Fruit fly (Drosophila melanogaster) whole organism, prepupa: ENCODE measurements around the gene Ptp10D.

Experiments used
- Blimp-1 ChIP-seq: fragments of 200-800 bp; sonication (Bioruptor generic); optimal IDR thresholded peaks from 3 replicates; lab custom pipeline; 2017; ENCODE audit warnings: missing biosample characterization, missing genetic modification characterization, mild to moderate bottlenecking, moderate library complexity, missing genetic modification reagents
- CG10631 ChIP-seq: fragments of 200-800 bp; sonication (Bioruptor generic); optimal IDR thresholded peaks from 2 replicates; lab custom pipeline; 2016; ENCODE audit warnings: missing biosample characterization, missing genetic modification characterization
- CG10669 ChIP-seq: fragments of 200-800 bp; sonication (Bioruptor generic); optimal IDR thresholded peaks from 3 replicates; lab custom pipeline; 2018; ENCODE audit warnings: missing biosample characterization, mild to moderate bottlenecking, missing genetic modification characterization, moderate library complexity
- CG11294 ChIP-seq: fragments of 200-800 bp; sonication (Bioruptor generic); IDR thresholded peaks from 2 replicates; pipeline ENCODE4 v1.3.6; 2022; ENCODE audit warnings: missing biosample characterization, missing genetic modification characterization
- CG11902 ChIP-seq: fragments of 200-800 bp; sonication (Bioruptor generic); optimal IDR thresholded peaks from 3 replicates; lab custom pipeline; 2016; ENCODE audit warnings: missing biosample characterization, missing genetic modification characterization
- CG15336 ChIP-seq: fragments of 200-800 bp; sonication (Bioruptor generic); IDR thresholded peaks from 2 replicates; pipeline ENCODE4 v1.3.6; 2022; ENCODE audit warnings: missing biosample characterization, missing genetic modification characterization
- CG16779 ChIP-seq: fragments of 200-800 bp; sonication (Bioruptor generic); optimal IDR thresholded peaks from 3 replicates; lab custom pipeline; 2017; ENCODE audit warnings: missing biosample characterization, mild to moderate bottlenecking, missing genetic modification characterization
- CG32006 ChIP-seq: fragments of 200-800 bp; sonication (Bioruptor generic); optimal IDR thresholded peaks from 3 replicates; lab custom pipeline; 2017; ENCODE audit warnings: missing biosample characterization, mild to moderate bottlenecking, missing genetic modification characterization
- CG34406 ChIP-seq: fragments of 200-800 bp; sonication (Bioruptor generic); optimal IDR thresholded peaks from 3 replicates; lab custom pipeline; 2016; ENCODE audit warnings: missing biosample characterization, missing genetic modification characterization
- CG3919 ChIP-seq: fragments of 200-800 bp; sonication (Bioruptor generic); optimal IDR thresholded peaks from 3 replicates; lab custom pipeline; 2016; ENCODE audit warnings: missing biosample characterization, missing genetic modification characterization
- CG4318 ChIP-seq: fragments of 200-800 bp; sonication (Bioruptor generic); optimal IDR thresholded peaks from 3 replicates; lab custom pipeline; 2017; ENCODE audit warnings: missing biosample characterization, mild to moderate bottlenecking, missing genetic modification characterization
- CG6163 ChIP-seq: fragments of 200-800 bp; sonication (Bioruptor generic); IDR thresholded peaks from 3 replicates; pipeline ENCODE4 v1.3.6; 2022; ENCODE audit warnings: missing biosample characterization, missing genetic modification characterization
- CG6854 ChIP-seq: fragments of 200-800 bp; sonication (Bioruptor generic); optimal IDR thresholded peaks from 2 replicates; lab custom pipeline; 2017; ENCODE audit warnings: missing biosample characterization, mild to moderate bottlenecking, missing genetic modification characterization
- CG7368 ChIP-seq: fragments of 200-800 bp; sonication (Bioruptor generic); optimal IDR thresholded peaks from 3 replicates; lab custom pipeline; 2016; ENCODE audit warnings: missing biosample characterization, missing genetic modification characterization
- CG8119 ChIP-seq: fragments of 200-800 bp; sonication (Bioruptor generic); IDR thresholded peaks from 3 replicates; pipeline ENCODE4 v1.3.6; 2022; ENCODE audit warnings: missing biosample characterization, missing genetic modification characterization
- CG8319 ChIP-seq: fragments of 200-800 bp; sonication (Bioruptor generic); optimal IDR thresholded peaks from 3 replicates; lab custom pipeline; 2016; ENCODE audit warnings: missing biosample characterization, missing genetic modification characterization
- CG9139 ChIP-seq: fragments of 200-800 bp; sonication (Bioruptor generic); optimal IDR thresholded peaks from 3 replicates; lab custom pipeline; 2017; ENCODE audit warnings: missing biosample characterization, mild to moderate bottlenecking, missing genetic modification characterization
- Eip75B ChIP-seq: fragments of 200-800 bp; sonication (Bioruptor generic); optimal IDR thresholded peaks from 3 replicates; lab custom pipeline; 2016; ENCODE audit warnings: missing biosample characterization, missing genetic modification characterization
- Eip78C ChIP-seq: fragments of 200-800 bp; sonication (Bioruptor generic); peaks from one replicate; lab custom pipeline; 2016; ENCODE audit warnings: missing biosample characterization, missing genetic modification characterization
- Eip93F ChIP-seq: fragments of 200-800 bp; sonication (Bioruptor generic); optimal IDR thresholded peaks from 2 replicates; lab custom pipeline; 2016; ENCODE audit warnings: missing biosample characterization, mild to moderate bottlenecking, missing genetic modification characterization
- Ets21C ChIP-seq: fragments of 200-800 bp; sonication (Bioruptor generic); optimal IDR thresholded peaks from 3 replicates; lab custom pipeline; 2016; ENCODE audit warnings: missing biosample characterization, missing genetic modification characterization
- Gug ChIP-seq: fragments of 200-800 bp; sonication (Bioruptor generic); IDR thresholded peaks from 2 replicates; pipeline ENCODE4 v1.3.6; 2022; ENCODE audit warnings: missing biosample characterization, missing genetic modification characterization
- Hr38 ChIP-seq: sonication (Bioruptor generic); optimal IDR thresholded peaks from 2 replicates; lab custom pipeline; 2016; ENCODE audit warnings: missing biosample characterization, missing genetic modification characterization
- Hr4 ChIP-seq: fragments of 200-800 bp; sonication (Bioruptor generic); optimal IDR thresholded peaks from 3 replicates; lab custom pipeline; 2016; ENCODE audit warnings: missing biosample characterization, missing genetic modification characterization
- Lpt ChIP-seq: fragments of 200-800 bp; sonication (Bioruptor generic); optimal IDR thresholded peaks from 3 replicates; lab custom pipeline; 2016; ENCODE audit warnings: missing biosample characterization, missing genetic modification characterization
- Met ChIP-seq: fragments of 200-800 bp; sonication (Bioruptor generic); optimal IDR thresholded peaks from 3 replicates; lab custom pipeline; 2016; ENCODE audit warnings: missing biosample characterization, missing genetic modification characterization
- OdsH ChIP-seq: fragments of 200-800 bp; sonication (Bioruptor generic); optimal IDR thresholded peaks from 3 replicates; lab custom pipeline; 2016; ENCODE audit warnings: missing biosample characterization, missing genetic modification characterization
- Sox102F ChIP-seq: fragments of 200-800 bp; sonication (Bioruptor generic); optimal IDR thresholded peaks from 2 replicates; lab custom pipeline; 2016; ENCODE audit warnings: missing biosample characterization, mild to moderate bottlenecking, missing genetic modification characterization
- Sox14 ChIP-seq: fragments of 200-800 bp; sonication (Bioruptor generic); optimal IDR thresholded peaks from 3 replicates; lab custom pipeline; 2016; ENCODE audit warnings: missing biosample characterization, missing genetic modification characterization
- Sox15 ChIP-seq: fragments of 200-800 bp; sonication (Bioruptor generic); optimal IDR thresholded peaks from 3 replicates; lab custom pipeline; 2016; ENCODE audit warnings: missing biosample characterization, missing genetic modification characterization
- achi ChIP-seq: fragments of 200-800 bp; sonication (Bioruptor generic); optimal IDR thresholded peaks from 3 replicates; lab custom pipeline; 2016; ENCODE audit warnings: missing biosample characterization, missing genetic modification characterization
- acj6 ChIP-seq: fragments of 200-800 bp; sonication (Bioruptor generic); optimal IDR thresholded peaks from 3 replicates; lab custom pipeline; 2016; ENCODE audit warnings: missing biosample characterization, missing genetic modification characterization
- cyc ChIP-seq: fragments of 200-800 bp; sonication (Bioruptor generic); optimal IDR thresholded peaks from 3 replicates; lab custom pipeline; 2016; ENCODE audit warnings: missing biosample characterization, missing genetic modification characterization
- dac ChIP-seq: fragments of 200-800 bp; sonication (Bioruptor generic); optimal IDR thresholded peaks from 2 replicates; lab custom pipeline; 2017; ENCODE audit warnings: missing biosample characterization, mild to moderate bottlenecking, missing genetic modification characterization
- dsx ChIP-seq: fragments of 200-800 bp; optimal IDR thresholded peaks from 3 replicates; lab custom pipeline; 2019; ENCODE audit warnings: missing biosample characterization, mild to moderate bottlenecking, missing genetic modification characterization, moderate library complexity; ENCODE audit not compliant: poor library complexity, severe bottlenecking
- eg ChIP-seq: fragments of 200-800 bp; sonication (Bioruptor generic); IDR thresholded peaks from 3 replicates; pipeline ENCODE4 v1.3.6; 2022; ENCODE audit warnings: missing biosample characterization, missing genetic modification characterization
- fd59A ChIP-seq: fragments of 200-800 bp; sonication (Bioruptor generic); optimal IDR thresholded peaks from 2 replicates; lab custom pipeline; 2017; ENCODE audit warnings: missing biosample characterization, mild to moderate bottlenecking, missing genetic modification characterization, missing genetic modification reagents
- fd85E ChIP-seq: fragments of 200-800 bp; sonication (Bioruptor generic); optimal IDR thresholded peaks from 3 replicates; lab custom pipeline; 2016; ENCODE audit warnings: missing biosample characterization, missing genetic modification characterization
- fkh ChIP-seq: fragments of 200-800 bp; sonication (Bioruptor generic); optimal IDR thresholded peaks from 3 replicates; lab custom pipeline; 2017; ENCODE audit warnings: missing biosample characterization, mild to moderate bottlenecking, missing genetic modification characterization, moderate library complexity
- pdm3 ChIP-seq: fragments of 200-800 bp; sonication (Bioruptor generic); optimal IDR thresholded peaks from 3 replicates; lab custom pipeline; 2016; ENCODE audit warnings: missing biosample characterization, missing genetic modification characterization
- salr ChIP-seq, 2 experiments: fragments of 200-800 bp; sonication (Bioruptor generic); optimal IDR thresholded peaks; 3 replicates each; lab custom pipeline; 2016 to 2018; ENCODE audit warnings: missing biosample characterization in 2 of 2, missing genetic modification characterization in 2 of 2, mild to moderate bottlenecking in 1 of 2
- spab ChIP-seq: fragments of 200-800 bp; sonication (Bioruptor generic); optimal IDR thresholded peaks from 2 replicates; lab custom pipeline; 2017; ENCODE audit warnings: missing biosample characterization, mild to moderate bottlenecking, missing genetic modification characterization, missing genetic modification reagents
- ss ChIP-seq, 2 experiments: fragments of 200-800 bp; sonication (Bioruptor generic); optimal IDR thresholded peaks; 2 replicates in 1 of 2; 3 replicates in 1 of 2; lab custom pipeline; 2017 to 2018; ENCODE audit warnings: mild to moderate bottlenecking in 2 of 2, missing biosample characterization in 2 of 2, missing genetic modification characterization in 2 of 2, moderate library complexity in 1 of 2
- svp ChIP-seq: fragments of 200-800 bp; sonication (Bioruptor generic); peaks from one replicate; lab custom pipeline; 2016; ENCODE audit warnings: missing biosample characterization, missing genetic modification characterization
- topi ChIP-seq: fragments of 200-800 bp; sonication (Bioruptor generic); optimal IDR thresholded peaks from 3 replicates; lab custom pipeline; 2016; ENCODE audit warnings: missing biosample characterization, missing genetic modification characterization
- vri ChIP-seq: fragments of 200-800 bp; sonication (Bioruptor generic); optimal IDR thresholded peaks from 3 replicates; lab custom pipeline; 2016; ENCODE audit warnings: missing biosample characterization, mild to moderate bottlenecking, missing genetic modification characterization

The Ptp10D gene

DNA sequence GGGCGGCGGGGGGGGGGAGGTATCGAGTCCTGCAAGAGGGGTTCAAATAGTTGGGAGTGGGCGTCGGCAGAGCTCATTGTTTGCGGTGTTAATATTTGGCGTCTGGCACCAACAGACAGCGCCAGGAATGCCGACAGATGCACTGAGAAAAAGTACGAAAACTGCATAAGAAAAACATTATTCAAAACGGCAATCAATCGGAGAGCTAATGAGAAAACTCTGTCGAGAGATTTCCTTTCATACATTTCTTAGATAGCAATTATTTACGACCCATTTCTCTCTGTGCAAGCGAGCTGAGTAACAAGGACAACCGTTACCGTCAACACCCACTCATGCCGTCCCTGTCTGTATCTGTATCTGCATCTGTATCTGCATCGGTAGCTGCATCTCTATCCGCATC, 42.2 kb downstream of the Ptp10D start (continued):
- TF ChIP-seq Sox102F (GFP tag; lab: Kevin White, UChicago) (no peak), fkh (GFP tag; lab: Kevin White, UChicago) (no peak), Gug (GFP tag; lab: Robert Waterston, UW) (no peak), dac (GFP tag; lab: Kevin White, UChicago) (no peak), fd85E (GFP tag; lab: Kevin White, UChicago) (no peak), CG6854 (GFP tag; lab: Kevin White, UChicago) (no peak), fd59A (GFP tag; lab: Kevin White, UChicago) (peak; percentile 3), salr (GFP tag; optimal IDR thresholded peaks at IDR 0.05; lab: Kevin White, UChicago) (peak; percentile 1 to 21), CG8319 (GFP tag; lab: Kevin White, UChicago) (no peak), Sox14 (no peak), Blimp-1 (no peak), achi (GFP tag; lab: Kevin White, UChicago) (peak; percentile 43), Eip75B (GFP tag; lab: Kevin White, UChicago) (peak; percentile 42), ss (GFP tag; optimal IDR thresholded peaks at IDR 0.05; lab: Kevin White, UChicago) (peak; percentile 7 to 51), CG10631 (GFP tag; lab: Kevin White, UChicago) (peak; percentile 21), Hr38 (GFP tag; lab: Kevin White, UChicago) (no peak), CG32006 (GFP tag; lab: Kevin White, UChicago) (peak; percentile 56), CG4318 (GFP tag; lab: Kevin White, UChicago) (peak; percentile 16), vri (GFP tag; lab: Kevin White, UChicago) (no peak), CG11902 (GFP tag; lab: Kevin White, UChicago) (no peak), CG8119 (GFP tag; lab: Robert Waterston, UW) (peak; percentile 36; the same call in 1 of the 3 replicates), CG3919 (GFP tag; lab: Kevin White, UChicago) (peak; percentile 57), Met (GFP tag; lab: Kevin White, UChicago) (no peak), spab (GFP tag; lab: Kevin White, UChicago) (peak; percentile 27), CG6163 (GFP tag; lab: Robert Waterston, UW) (peak; percentile 74; the same call in 2 of the 3 replicates), Ets21C (no peak), CG34406 (GFP tag; lab: Kevin White, UChicago) (peak; percentile 33), acj6 (GFP tag; lab: Kevin White, UChicago) (peak; percentile 50)

DNA sequence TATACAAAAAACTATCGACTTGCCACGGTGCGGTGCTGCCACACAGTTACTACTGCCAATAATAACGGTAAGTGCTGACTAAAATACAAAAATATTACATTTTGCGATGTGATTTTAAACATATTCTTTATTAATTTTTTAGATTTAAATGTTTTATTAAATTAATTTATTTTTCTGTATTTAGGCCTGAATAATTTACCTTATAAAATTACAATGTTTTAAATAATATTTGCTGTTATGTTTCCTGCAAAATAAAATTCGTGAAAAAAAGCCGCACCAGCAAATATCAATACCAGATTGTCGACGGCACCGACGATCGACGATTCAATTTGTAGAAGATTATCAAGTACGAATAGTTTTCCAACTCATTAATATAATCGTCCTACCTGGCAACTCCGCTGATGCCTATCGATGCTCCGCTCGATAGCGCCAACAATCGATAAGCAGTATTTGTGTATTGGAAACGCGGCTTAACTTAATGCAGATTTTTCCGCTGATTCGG, 56.8 kb downstream of the Ptp10D start, which contains the start of the genes Vlet and bif:
Vlet (minus strand) TSS at position 51 of the 502 bp plus-strand sequence.
bif (plus strand) TSS at position 432 of the 502 bp plus-strand sequence.
- TF ChIP-seq eg (GFP tag; lab: Robert Waterston, UW) (peak; percentile 52; the same call in 1 of the 3 replicates), Eip75B (GFP tag; lab: Kevin White, UChicago) (no peak), CG10631 (GFP tag; lab: Kevin White, UChicago) (peak; percentile 70), CG11294 (GFP tag; lab: Robert Waterston, UW) (no peak), dsx (GFP tag; lab: Kevin White, UChicago) (peak; percentile 27), dac (GFP tag; lab: Kevin White, UChicago) (peak; percentile 37), salr (GFP tag; optimal IDR thresholded peaks at IDR 0.05; lab: Kevin White, UChicago) (peak in 1 of 2 experiments; percentile 16), CG16779 (tag; lab: Kevin White, UChicago) (no peak), Eip93F (no peak), OdsH (GFP tag; lab: Kevin White, UChicago) (peak; percentile 66), CG10669 (GFP tag; lab: Kevin White, UChicago) (peak; percentile 51), CG34406 (GFP tag; lab: Kevin White, UChicago) (peak; percentile 57), Blimp-1 (peak; percentile 12), svp (GFP tag; lab: Kevin White, UChicago) (peak; percentile 81), fd59A (GFP tag; lab: Kevin White, UChicago) (peak; percentile 34), Hr4 (no peak), pdm3 (GFP tag; lab: Kevin White, UChicago) (no peak), Met (GFP tag; lab: Kevin White, UChicago) (no peak), ss (GFP tag; optimal IDR thresholded peaks at IDR 0.05; lab: Kevin White, UChicago) (peak in 1 of 2 experiments; percentile 39), CG7368 (peak; percentile 48), CG15336 (GFP tag; lab: Robert Waterston, UW) (peak; percentile 43; the same call in 1 of the 2 replicates), Gug (GFP tag; lab: Robert Waterston, UW) (peak; percentile 52; the same call in 1 of the 2 replicates), Sox14 (peak; percentile 47), fd85E (GFP tag; lab: Kevin White, UChicago) (no peak), achi (GFP tag; lab: Kevin White, UChicago) (peak; percentile 67), CG3919 (GFP tag; lab: Kevin White, UChicago) (peak; percentile 61), CG6854 (GFP tag; lab: Kevin White, UChicago) (no peak), CG8319 (GFP tag; lab: Kevin White, UChicago) (peak; percentile 48), CG11902 (GFP tag; lab: Kevin White, UChicago) (peak; percentile 57), Sox15 (GFP tag; lab: Kevin White, UChicago) (peak; percentile 55), CG9139 (GFP tag; lab: Kevin White, UChicago) (no peak), topi (GFP tag; lab: Kevin White, UChicago) (peak; percentile 49), cyc (peak; percentile 38), Lpt (GFP tag; lab: Kevin White, UChicago) (no peak), Eip78C (GFP tag; lab: Kevin White, UChicago) (peak; percentile 46)
